Fruit fly (Drosophila melanogaster) whole organism, prepupa: ENCODE results near the gene Fuca.

Experiments
- CG10631 ChIP-seq: fragments of 200-800 bp; sonication (Bioruptor generic); optimal IDR thresholded peaks from 2 replicates; lab custom pipeline; 2016; ENCODE audit warnings: missing biosample characterization, missing genetic modification characterization
- CG10669 ChIP-seq: fragments of 200-800 bp; sonication (Bioruptor generic); optimal IDR thresholded peaks from 3 replicates; lab custom pipeline; 2018; ENCODE audit warnings: missing biosample characterization, mild to moderate bottlenecking, missing genetic modification characterization, moderate library complexity
- CG11762 ChIP-seq: fragments of 200-800 bp; sonication (Bioruptor generic); optimal IDR thresholded peaks from 3 replicates; lab custom pipeline; 2016; ENCODE audit warnings: missing biosample characterization, missing genetic modification characterization; ENCODE audit not compliant: insufficient read depth
- CG11902 ChIP-seq: fragments of 200-800 bp; sonication (Bioruptor generic); optimal IDR thresholded peaks from 3 replicates; lab custom pipeline; 2016; ENCODE audit warnings: missing biosample characterization, missing genetic modification characterization
- CG15336 ChIP-seq: fragments of 200-800 bp; sonication (Bioruptor generic); IDR thresholded peaks from 2 replicates; pipeline ENCODE4 v1.3.6; 2022; ENCODE audit warnings: missing biosample characterization, missing genetic modification characterization
- CG16779 ChIP-seq: fragments of 200-800 bp; sonication (Bioruptor generic); optimal IDR thresholded peaks from 3 replicates; lab custom pipeline; 2017; ENCODE audit warnings: missing biosample characterization, mild to moderate bottlenecking, missing genetic modification characterization
- CG3032 ChIP-seq: fragments of 200-800 bp; optimal IDR thresholded peaks from 2 replicates; lab custom pipeline; 2019; ENCODE audit warnings: missing biosample characterization, mild to moderate bottlenecking, missing genetic modification characterization, moderate library complexity
- CG31627 ChIP-seq: fragments of 200-800 bp; sonication (Bioruptor generic); optimal IDR thresholded peaks from 3 replicates; lab custom pipeline; 2016; ENCODE audit warnings: missing biosample characterization, missing genetic modification characterization
- CG4318 ChIP-seq: fragments of 200-800 bp; sonication (Bioruptor generic); optimal IDR thresholded peaks from 3 replicates; lab custom pipeline; 2017; ENCODE audit warnings: missing biosample characterization, mild to moderate bottlenecking, missing genetic modification characterization
- CG6163 ChIP-seq: fragments of 200-800 bp; sonication (Bioruptor generic); IDR thresholded peaks from 3 replicates; pipeline ENCODE4 v1.3.6; 2022; ENCODE audit warnings: missing biosample characterization, missing genetic modification characterization
- CG6276 ChIP-seq: fragments of 200-800 bp; sonication (Bioruptor generic); optimal IDR thresholded peaks from 2 replicates; lab custom pipeline; 2017; ENCODE audit warnings: missing biosample characterization, mild to moderate bottlenecking, missing genetic modification characterization
- CG6854 ChIP-seq: fragments of 200-800 bp; sonication (Bioruptor generic); optimal IDR thresholded peaks from 2 replicates; lab custom pipeline; 2017; ENCODE audit warnings: missing biosample characterization, mild to moderate bottlenecking, missing genetic modification characterization
- CG8119 ChIP-seq: fragments of 200-800 bp; sonication (Bioruptor generic); IDR thresholded peaks from 3 replicates; pipeline ENCODE4 v1.3.6; 2022; ENCODE audit warnings: missing biosample characterization, missing genetic modification characterization
- CG8319 ChIP-seq: fragments of 200-800 bp; sonication (Bioruptor generic); optimal IDR thresholded peaks from 3 replicates; lab custom pipeline; 2016; ENCODE audit warnings: missing biosample characterization, missing genetic modification characterization
- Eip75B ChIP-seq: fragments of 200-800 bp; sonication (Bioruptor generic); optimal IDR thresholded peaks from 3 replicates; lab custom pipeline; 2016; ENCODE audit warnings: missing biosample characterization, missing genetic modification characterization
- Eip78C ChIP-seq: fragments of 200-800 bp; sonication (Bioruptor generic); peaks from one replicate; lab custom pipeline; 2016; ENCODE audit warnings: missing biosample characterization, missing genetic modification characterization
- Eip93F ChIP-seq: fragments of 200-800 bp; sonication (Bioruptor generic); optimal IDR thresholded peaks from 2 replicates; lab custom pipeline; 2016; ENCODE audit warnings: missing biosample characterization, mild to moderate bottlenecking, missing genetic modification characterization
- Gug ChIP-seq: fragments of 200-800 bp; sonication (Bioruptor generic); IDR thresholded peaks from 2 replicates; pipeline ENCODE4 v1.3.6; 2022; ENCODE audit warnings: missing biosample characterization, missing genetic modification characterization
- Hr38 ChIP-seq: sonication (Bioruptor generic); optimal IDR thresholded peaks from 2 replicates; lab custom pipeline; 2016; ENCODE audit warnings: missing biosample characterization, missing genetic modification characterization
- Hr39 ChIP-seq: fragments of 200-800 bp; sonication (Bioruptor generic); optimal IDR thresholded peaks from 2 replicates; lab custom pipeline; 2016; ENCODE audit warnings: missing biosample characterization, missing genetic modification characterization
- Lpt ChIP-seq: fragments of 200-800 bp; sonication (Bioruptor generic); optimal IDR thresholded peaks from 3 replicates; lab custom pipeline; 2016; ENCODE audit warnings: missing biosample characterization, missing genetic modification characterization
- OdsH ChIP-seq: fragments of 200-800 bp; sonication (Bioruptor generic); optimal IDR thresholded peaks from 3 replicates; lab custom pipeline; 2016; ENCODE audit warnings: missing biosample characterization, missing genetic modification characterization
- Sox15 ChIP-seq: fragments of 200-800 bp; sonication (Bioruptor generic); optimal IDR thresholded peaks from 3 replicates; lab custom pipeline; 2016; ENCODE audit warnings: missing biosample characterization, missing genetic modification characterization
- cyc ChIP-seq: fragments of 200-800 bp; sonication (Bioruptor generic); optimal IDR thresholded peaks from 3 replicates; lab custom pipeline; 2016; ENCODE audit warnings: missing biosample characterization, missing genetic modification characterization
- eg ChIP-seq: fragments of 200-800 bp; sonication (Bioruptor generic); IDR thresholded peaks from 3 replicates; pipeline ENCODE4 v1.3.6; 2022; ENCODE audit warnings: missing biosample characterization, missing genetic modification characterization
- esn ChIP-seq: fragments of 200-800 bp; sonication (Bioruptor generic); optimal IDR thresholded peaks from 2 replicates; lab custom pipeline; 2016; ENCODE audit warnings: missing biosample characterization, mild to moderate bottlenecking, missing genetic modification characterization, moderate library complexity
- fd85E ChIP-seq: fragments of 200-800 bp; sonication (Bioruptor generic); optimal IDR thresholded peaks from 3 replicates; lab custom pipeline; 2016; ENCODE audit warnings: missing biosample characterization, missing genetic modification characterization
- fkh ChIP-seq: fragments of 200-800 bp; sonication (Bioruptor generic); optimal IDR thresholded peaks from 3 replicates; lab custom pipeline; 2017; ENCODE audit warnings: missing biosample characterization, mild to moderate bottlenecking, missing genetic modification characterization, moderate library complexity
- net ChIP-seq: fragments of 200-800 bp; sonication (Bioruptor generic); optimal IDR thresholded peaks from 3 replicates; lab custom pipeline; 2016; ENCODE audit warnings: missing biosample characterization, missing genetic modification characterization
- pdm3 ChIP-seq: fragments of 200-800 bp; sonication (Bioruptor generic); optimal IDR thresholded peaks from 3 replicates; lab custom pipeline; 2016; ENCODE audit warnings: missing biosample characterization, missing genetic modification characterization
- salr ChIP-seq, 2 experiments: fragments of 200-800 bp; sonication (Bioruptor generic); optimal IDR thresholded peaks; 3 replicates each; lab custom pipeline; 2016 to 2018; ENCODE audit warnings: missing biosample characterization in 2 of 2, missing genetic modification characterization in 2 of 2, mild to moderate bottlenecking in 1 of 2
- spab ChIP-seq: fragments of 200-800 bp; sonication (Bioruptor generic); optimal IDR thresholded peaks from 2 replicates; lab custom pipeline; 2017; ENCODE audit warnings: missing biosample characterization, mild to moderate bottlenecking, missing genetic modification characterization, missing genetic modification reagents
- ss ChIP-seq, 2 experiments: fragments of 200-800 bp; sonication (Bioruptor generic); optimal IDR thresholded peaks; 2 replicates in 1 of 2; 3 replicates in 1 of 2; lab custom pipeline; 2017 to 2018; ENCODE audit warnings: mild to moderate bottlenecking in 2 of 2, missing biosample characterization in 2 of 2, missing genetic modification characterization in 2 of 2, moderate library complexity in 1 of 2

Fuca gene

DNA sequence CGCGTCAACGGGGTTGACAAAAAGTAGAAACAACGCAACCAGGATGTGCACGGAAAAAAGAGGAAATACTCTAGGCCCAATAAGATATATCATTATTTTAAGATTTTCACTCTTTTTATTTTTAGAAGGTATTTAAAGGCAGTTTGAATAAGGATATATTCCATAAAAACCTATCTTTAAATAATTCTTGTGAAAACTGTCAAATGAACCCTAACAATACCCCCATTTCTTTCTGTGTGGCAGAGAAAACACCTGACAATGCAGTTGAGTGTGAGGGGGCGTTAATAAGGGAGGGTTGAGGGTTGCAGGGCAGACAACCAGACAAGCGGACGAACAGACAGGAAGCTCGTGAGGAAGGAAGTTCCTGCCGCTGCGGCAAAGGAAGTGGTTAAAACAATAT lies 29.4 kb upstream of the Fuca start (continued):
- TF ChIP-seq ss (GFP tag; optimal IDR thresholded peaks at IDR 0.05; lab: Kevin White, UChicago) = peak; percentile 21 to 64
- TF ChIP-seq fd85E (GFP tag; lab: Kevin White, UChicago) = no peak
- peak; percentile 33 to 34 for TF ChIP-seq salr (GFP tag; optimal IDR thresholded peaks at IDR 0.05; lab: Kevin White, UChicago)
- peak; percentile 57 for TF ChIP-seq esn (GFP tag; lab: Kevin White, UChicago)
- peak; percentile 62 for TF ChIP-seq Eip75B (GFP tag; lab: Kevin White, UChicago)
- no peak for TF ChIP-seq CG6854 (GFP tag; lab: Kevin White, UChicago)
- peak; percentile 75; the same call in 2 of the 3 replicates for TF ChIP-seq CG6163 (GFP tag; lab: Robert Waterston, UW)
- TF ChIP-seq Eip93F = no peak
- peak; percentile 70 for TF ChIP-seq CG10669
- peak; percentile 50 for TF ChIP-seq CG3032 (tag; lab: Kevin White, UChicago)
- peak; percentile 87 for TF ChIP-seq Eip78C (GFP tag; lab: Kevin White, UChicago)
- peak; percentile 51 for TF ChIP-seq OdsH (GFP tag; lab: Kevin White, UChicago)
- peak; percentile 63 for TF ChIP-seq net
- TF ChIP-seq CG15336 (GFP tag; lab: Robert Waterston, UW) = peak; percentile 76
- peak; percentile 47 for TF ChIP-seq spab (GFP tag; lab: Kevin White, UChicago)
- no peak for TF ChIP-seq fkh (GFP tag; lab: Kevin White, UChicago)
- TF ChIP-seq CG10631 (GFP tag; lab: Kevin White, UChicago) = peak; percentile 54
- peak; percentile 53 for TF ChIP-seq CG31627 (GFP tag; lab: Kevin White, UChicago)
- TF ChIP-seq Hr39 (GFP tag; lab: Kevin White, UChicago) = peak; percentile 36
- peak; percentile 52 for TF ChIP-seq cyc (GFP tag; lab: Kevin White, UChicago)
- peak; percentile 47 for TF ChIP-seq CG4318 (GFP tag; lab: Kevin White, UChicago)
- TF ChIP-seq CG8119 = peak; percentile 68
- no peak for TF ChIP-seq Hr38 (GFP tag; lab: Kevin White, UChicago)

DNA sequence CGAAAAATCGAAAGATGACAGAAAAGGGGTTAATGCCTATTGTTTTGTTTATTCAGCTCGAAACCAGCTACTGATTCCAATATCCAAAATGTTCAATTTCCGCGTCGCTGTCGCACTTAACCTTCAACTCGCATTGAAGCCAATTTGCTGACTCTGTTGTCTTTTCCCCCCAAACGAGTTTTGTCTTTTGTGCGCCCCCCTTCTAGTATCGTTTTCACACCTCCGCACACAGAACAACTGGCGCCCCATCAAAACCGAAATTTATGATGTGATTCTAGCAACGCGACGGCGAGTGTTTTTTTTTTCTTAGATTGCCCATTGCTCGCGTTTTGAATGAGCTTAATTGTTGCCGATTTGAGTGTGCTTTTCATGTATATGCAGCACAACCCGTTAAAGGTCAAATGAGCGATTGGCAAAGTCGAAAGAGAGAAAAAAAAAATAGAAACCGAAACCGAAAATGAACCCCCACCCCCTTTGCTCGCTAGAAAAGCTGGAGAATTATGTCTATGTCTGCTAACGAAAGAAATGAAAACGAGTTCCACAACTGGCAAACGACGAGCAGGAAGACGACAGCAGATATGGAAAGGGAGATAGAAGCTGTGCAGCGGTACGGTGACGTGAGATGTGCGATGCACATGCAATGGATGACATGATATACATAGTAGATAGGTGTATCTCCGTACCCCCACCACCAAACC lies 28.0 kb upstream of the Fuca start:
- TF ChIP-seq fkh (GFP tag; lab: Kevin White, UChicago) (peak; percentile 66), CG6163 (GFP tag; lab: Robert Waterston, UW) (0 out of 3 replicates have a peak, but pooled peaks have one; percentile 24), CG3032 (tag; lab: Kevin White, UChicago) (no peak)

dm6 chr3L:11549432-11549831 lies 26.9 kb upstream of the Fuca start:
- TF ChIP-seq CG11902 (GFP tag; lab: Kevin White, UChicago) = no peak
- no peak for TF ChIP-seq fd85E (GFP tag; lab: Kevin White, UChicago)
- no peak for TF ChIP-seq CG10631 (GFP tag; lab: Kevin White, UChicago)
- TF ChIP-seq CG6276 (GFP tag; lab: Kevin White, UChicago) = peak; percentile 22
- peak; percentile 13; the same call in 1 of the 2 replicates for TF ChIP-seq Gug
- 0 out of 2 replicates have a peak, but pooled peaks have one; percentile 27 for TF ChIP-seq CG15336 (GFP tag; lab: Robert Waterston, UW)
- TF ChIP-seq CG10669 = no peak
- TF ChIP-seq OdsH (GFP tag; lab: Kevin White, UChicago) = no peak
- TF ChIP-seq salr (GFP tag; optimal IDR thresholded peaks at IDR 0.05; lab: Kevin White, UChicago) = no peak
- TF ChIP-seq Lpt (GFP tag; lab: Kevin White, UChicago) = no peak
- no peak for TF ChIP-seq Hr38 (GFP tag; lab: Kevin White, UChicago)
- no peak for TF ChIP-seq CG16779 (tag; lab: Kevin White, UChicago)
- peak; percentile 61; the same call in 2 of the 3 replicates for TF ChIP-seq eg (GFP tag; lab: Robert Waterston, UW)
- no peak for TF ChIP-seq CG8319 (GFP tag; lab: Kevin White, UChicago)
- TF ChIP-seq pdm3 (GFP tag; lab: Kevin White, UChicago) = no peak
- TF ChIP-seq Sox15 (GFP tag; lab: Kevin White, UChicago) = no peak
- TF ChIP-seq CG11762 (GFP tag; lab: Kevin White, UChicago) = no peak
- TF ChIP-seq Eip78C (GFP tag; lab: Kevin White, UChicago) = peak; percentile 11
- TF ChIP-seq fkh (GFP tag; lab: Kevin White, UChicago) = no peak
- TF ChIP-seq CG8119 = peak; percentile 55; the same call in 2 of the 3 replicates
